Fruit fly (Drosophila melanogaster) whole organism, embryonic: Measurements from ENCODE around the gene htk.

Experiments
- Asciz ChIP-seq: fragments of 200-800 bp; sonication (Bioruptor generic); optimal IDR thresholded peaks from 2 replicates; lab custom pipeline; 2017; ENCODE audit warnings: missing biosample characterization, mild to moderate bottlenecking, missing genetic modification characterization, missing genetic modification reagents
- Atf6 ChIP-seq: fragments of 200-800 bp; sonication (Bioruptor generic); IDR thresholded peaks from 2 replicates; pipeline ENCODE4 v1.3.6; 2022; ENCODE audit warnings: missing biosample characterization, missing genetic modification characterization
- C15 ChIP-seq: fragments of 200-800 bp; sonication (Bioruptor generic); IDR thresholded peaks from 3 replicates; pipeline ENCODE4 v1.3.6; 2022; ENCODE audit warnings: missing biosample characterization, missing genetic modification characterization
- CG11696 ChIP-seq: fragments of 200-800 bp; sonication (Bioruptor generic); IDR thresholded peaks from 2 replicates; pipeline ENCODE4 v1.3.6; 2022; ENCODE audit warnings: missing biosample characterization, missing genetic modification characterization
- CG12071 ChIP-seq: fragments of 200-800 bp; sonication (Bioruptor generic); optimal IDR thresholded peaks from 3 replicates; lab custom pipeline; 2018; ENCODE audit warnings: missing biosample characterization, mild to moderate bottlenecking, missing genetic modification characterization
- CG12299 ChIP-seq: fragments of 200-800 bp; sonication (Bioruptor generic); optimal IDR thresholded peaks from 2 replicates; lab custom pipeline; 2018; ENCODE audit warnings: missing biosample characterization, mild to moderate bottlenecking, missing genetic modification characterization
- CG13123 ChIP-seq: fragments of 200-800 bp; sonication (Bioruptor generic); optimal IDR thresholded peaks from 2 replicates; lab custom pipeline; 2016; ENCODE audit warnings: missing biosample characterization, missing genetic modification characterization
- CG13624 ChIP-seq: fragments of 200-800 bp; sonication (Bioruptor generic); optimal IDR thresholded peaks from 2 replicates; lab custom pipeline; 2016; ENCODE audit warnings: missing biosample characterization, missing genetic modification characterization
- CG15269 ChIP-seq: fragments of 200-800 bp; sonication (Bioruptor generic); optimal IDR thresholded peaks from 2 replicates; lab custom pipeline; 2018; ENCODE audit warnings: missing biosample characterization, mild to moderate bottlenecking, missing genetic modification characterization, moderate library complexity
- CG1529 ChIP-seq: fragments of 200-800 bp; sonication (Bioruptor generic); optimal IDR thresholded peaks from 3 replicates; lab custom pipeline; 2018; ENCODE audit warnings: missing biosample characterization, missing genetic modification characterization
- CG15696 ChIP-seq: fragments of 200-800 bp; sonication (Bioruptor generic); optimal IDR thresholded peaks from 2 replicates; lab custom pipeline; 2019; ENCODE audit warnings: missing biosample characterization, mild to moderate bottlenecking, missing genetic modification characterization, moderate library complexity
- CG17186 ChIP-seq: fragments of 200-800 bp; sonication (Bioruptor generic); optimal IDR thresholded peaks from 3 replicates; lab custom pipeline; 2017; ENCODE audit warnings: missing biosample characterization, missing genetic modification reagents, missing genetic modification characterization
- CG17328 ChIP-seq: fragments of 200-800 bp; sonication (Bioruptor generic); IDR thresholded peaks from 2 replicates; pipeline ENCODE4 v1.3.6; 2022; ENCODE audit warnings: missing biosample characterization, missing genetic modification characterization
- CG2129 ChIP-seq: fragments of 200-800 bp; sonication (Bioruptor generic); IDR thresholded peaks from 2 replicates; pipeline ENCODE4 v1.3.6; 2022; ENCODE audit warnings: missing biosample characterization, missing genetic modification characterization; ENCODE audit not compliant: partially characterized antibody
- CG31224 ChIP-seq: fragments of 200-800 bp; sonication (Bioruptor generic); IDR thresholded peaks from 2 replicates; pipeline ENCODE4 v1.3.6; 2022; ENCODE audit warnings: missing biosample characterization, missing genetic modification characterization
- CG32772 ChIP-seq: fragments of 200-800 bp; sonication (Bioruptor generic); IDR thresholded peaks from 2 replicates; pipeline ENCODE4 v1.3.6; 2022; ENCODE audit warnings: missing biosample characterization, missing genetic modification characterization
- CG34376 ChIP-seq: fragments of 200-800 bp; sonication (Bioruptor generic); optimal IDR thresholded peaks from 2 replicates; lab custom pipeline; 2018; ENCODE audit warnings: missing biosample characterization, mild to moderate bottlenecking, missing genetic modification characterization
- CG3847 ChIP-seq: fragments of 200-800 bp; sonication (Bioruptor generic); IDR thresholded peaks from 2 replicates; pipeline ENCODE4 v1.3.6; 2022; ENCODE audit warnings: missing biosample characterization, missing genetic modification characterization
- CG4328 ChIP-seq: fragments of 200-800 bp; sonication (Bioruptor generic); optimal IDR thresholded peaks from 3 replicates; lab custom pipeline; 2017; ENCODE audit warnings: missing biosample characterization, missing genetic modification reagents, missing genetic modification characterization
- CG7928 ChIP-seq: fragments of 200-800 bp; sonication (Bioruptor generic); optimal IDR thresholded peaks from 2 replicates; lab custom pipeline; 2017; ENCODE audit warnings: missing biosample characterization, mild to moderate bottlenecking, missing genetic modification characterization
- CG7963 ChIP-seq: fragments of 200-800 bp; sonication (Bioruptor generic); IDR thresholded peaks from 3 replicates; pipeline ENCODE4 v1.3.6; 2022; ENCODE audit warnings: missing biosample characterization, missing genetic modification characterization; ENCODE audit not compliant: partially characterized antibody
- Dek ChIP-seq: fragments of 200-800 bp; sonication (Bioruptor generic); optimal IDR thresholded peaks from 3 replicates; lab custom pipeline; 2019; ENCODE audit warnings: missing biosample characterization, mild to moderate bottlenecking, missing genetic modification characterization, moderate library complexity
- E2f2 ChIP-seq: fragments of 200-800 bp; sonication (Bioruptor generic); IDR thresholded peaks from 2 replicates; pipeline ENCODE4 v1.3.6; 2022; ENCODE audit warnings: missing biosample characterization, missing genetic modification characterization
- ERR ChIP-seq: fragments of 200-800 bp; sonication (Bioruptor generic); optimal IDR thresholded peaks from 2 replicates; lab custom pipeline; 2016; ENCODE audit warnings: missing biosample characterization, missing genetic modification characterization
- Gsc ChIP-seq: fragments of 200-800 bp; sonication (Bioruptor generic); IDR thresholded peaks from 2 replicates; pipeline ENCODE4 v1.3.6; 2022; ENCODE audit warnings: missing biosample characterization, missing genetic modification characterization
- Hr39 ChIP-seq: fragments of >200 bp; optimal IDR thresholded peaks from 2 replicates; lab custom pipeline; 2017
- Lhr ChIP-seq: fragments of 200-800 bp; sonication (Bioruptor generic); optimal IDR thresholded peaks from 3 replicates; lab custom pipeline; 2017; ENCODE audit warnings: mild to moderate bottlenecking, missing biosample characterization, missing genetic modification reagents, missing genetic modification characterization
- Lim3 ChIP-seq: fragments of 200-800 bp; sonication (Bioruptor generic); IDR thresholded peaks from 2 replicates; pipeline ENCODE4 v1.3.6; 2022; ENCODE audit warnings: missing biosample characterization, missing genetic modification characterization
- Lpt ChIP-seq: fragments of >200 bp; optimal IDR thresholded peaks from 2 replicates; lab custom pipeline; 2018; ENCODE audit warnings: missing biosample characterization, missing genetic modification characterization
- Nf-YB ChIP-seq: fragments of 200-800 bp; sonication (Bioruptor generic); optimal IDR thresholded peaks from 3 replicates; lab custom pipeline; 2019; ENCODE audit warnings: missing biosample characterization, mild to moderate bottlenecking, missing genetic modification characterization, moderate library complexity
- Oli ChIP-seq: fragments of 200-800 bp; sonication (Bioruptor generic); optimal IDR thresholded peaks from 2 replicates; lab custom pipeline; 2018; ENCODE audit warnings: missing biosample characterization, mild to moderate bottlenecking, missing genetic modification characterization, moderate library complexity
- Vsx1 ChIP-seq: fragments of 200-800 bp; sonication (Bioruptor generic); optimal IDR thresholded peaks from 2 replicates; lab custom pipeline; 2017; ENCODE audit warnings: missing biosample characterization, mild to moderate bottlenecking, missing genetic modification characterization, missing genetic modification reagents
- cad ChIP-seq: fragments of >200 bp; optimal IDR thresholded peaks from 2 replicates; lab custom pipeline; 2017; ENCODE audit warnings: missing biosample characterization, missing genetic modification characterization
- cato ChIP-seq: fragments of 200-800 bp; sonication (Bioruptor generic); optimal IDR thresholded peaks from 2 replicates; lab custom pipeline; 2016; ENCODE audit warnings: missing biosample characterization, missing genetic modification characterization, borderline replicate concordance
- chinmo ChIP-seq: fragments of 200-800 bp; sonication (Bioruptor generic); IDR thresholded peaks from 4 replicates; pipeline ENCODE4 v1.3.6; 2022; ENCODE audit warnings: missing biosample characterization, missing genetic modification characterization; ENCODE audit not compliant: partially characterized antibody
- crp ChIP-seq, 2 experiments: fragments of 200-800 bp; sonication (Bioruptor generic); optimal IDR thresholded peaks; 2 replicates in 1 of 2; 3 replicates in 1 of 2; lab custom pipeline; 2017; ENCODE audit warnings: missing biosample characterization in 2 of 2, missing genetic modification characterization in 2 of 2, mild to moderate bottlenecking in 1 of 2, moderate library complexity in 1 of 2
- dati ChIP-seq: fragments of 200-800 bp; sonication (Bioruptor generic); IDR thresholded peaks from 2 replicates; pipeline ENCODE4 v1.3.6; 2022; ENCODE audit warnings: missing biosample characterization, missing genetic modification characterization
- exex ChIP-seq: fragments of 200-800 bp; sonication (Bioruptor generic); optimal IDR thresholded peaks from 4 replicates; lab custom pipeline; 2018; ENCODE audit warnings: missing biosample characterization, mild to moderate bottlenecking, missing genetic modification characterization, moderate library complexity
- lbe ChIP-seq: fragments of 200-800 bp; sonication (Bioruptor generic); optimal IDR thresholded peaks from 2 replicates; lab custom pipeline; 2016; ENCODE audit warnings: missing biosample characterization, mild to moderate bottlenecking, missing genetic modification characterization
- maf-S ChIP-seq: fragments of 200-800 bp; sonication (Bioruptor generic); optimal IDR thresholded peaks from 2 replicates; lab custom pipeline; 2016; ENCODE audit warnings: missing biosample characterization, missing genetic modification characterization
- nerfin-1 ChIP-seq: fragments of 200-800 bp; sonication (Bioruptor generic); optimal IDR thresholded peaks from 3 replicates; lab custom pipeline; 2019; ENCODE audit warnings: missing biosample characterization, mild to moderate bottlenecking, missing genetic modification characterization, moderate library complexity
- pho ChIP-seq: fragments of 200-800 bp; sonication (Bioruptor generic); optimal IDR thresholded peaks from 2 replicates; lab custom pipeline; 2016; ENCODE audit warnings: missing biosample characterization, missing genetic modification characterization
- pzg ChIP-seq: fragments of 200-800 bp; sonication (Bioruptor generic); optimal IDR thresholded peaks from 3 replicates; lab custom pipeline; 2018; ENCODE audit warnings: missing biosample characterization, mild to moderate bottlenecking, missing genetic modification characterization, moderate library complexity
- sens ChIP-seq: fragments of 200-800 bp; sonication (Bioruptor generic); peaks from one replicate; lab custom pipeline; 2016; ENCODE audit warnings: missing biosample characterization, missing genetic modification characterization
- sqz ChIP-seq: fragments of 200-800 bp; sonication (Bioruptor generic); optimal IDR thresholded peaks from 3 replicates; lab custom pipeline; 2018; ENCODE audit warnings: missing biosample characterization, mild to moderate bottlenecking, missing genetic modification characterization
- ssp ChIP-seq: fragments of 200-800 bp; sonication (Bioruptor generic); IDR thresholded peaks from 2 replicates; pipeline ENCODE4 v1.3.6; 2022; ENCODE audit warnings: missing biosample characterization, missing genetic modification characterization
- tap ChIP-seq: fragments of 200-800 bp; optimal IDR thresholded peaks from 3 replicates; lab custom pipeline; 2019; ENCODE audit warnings: missing biosample characterization, mild to moderate bottlenecking, missing genetic modification characterization, moderate library complexity
- trem ChIP-seq: fragments of 200-800 bp; optimal IDR thresholded peaks from 3 replicates; lab custom pipeline; 2019; ENCODE audit warnings: missing biosample characterization, mild to moderate bottlenecking, missing genetic modification characterization, moderate library complexity
- wek ChIP-seq: fragments of 200-800 bp; sonication (Bioruptor generic); optimal IDR thresholded peaks from 3 replicates; lab custom pipeline; 2018; ENCODE audit warnings: missing biosample characterization, mild to moderate bottlenecking, missing genetic modification characterization, moderate library complexity
- zen2 ChIP-seq: fragments of 200-800 bp; sonication (Bioruptor generic); IDR thresholded peaks from 3 replicates; pipeline ENCODE4 v1.3.6; 2022; ENCODE audit warnings: missing biosample characterization, missing genetic modification characterization; ENCODE audit not compliant: partially characterized antibody

htk gene

DNA sequence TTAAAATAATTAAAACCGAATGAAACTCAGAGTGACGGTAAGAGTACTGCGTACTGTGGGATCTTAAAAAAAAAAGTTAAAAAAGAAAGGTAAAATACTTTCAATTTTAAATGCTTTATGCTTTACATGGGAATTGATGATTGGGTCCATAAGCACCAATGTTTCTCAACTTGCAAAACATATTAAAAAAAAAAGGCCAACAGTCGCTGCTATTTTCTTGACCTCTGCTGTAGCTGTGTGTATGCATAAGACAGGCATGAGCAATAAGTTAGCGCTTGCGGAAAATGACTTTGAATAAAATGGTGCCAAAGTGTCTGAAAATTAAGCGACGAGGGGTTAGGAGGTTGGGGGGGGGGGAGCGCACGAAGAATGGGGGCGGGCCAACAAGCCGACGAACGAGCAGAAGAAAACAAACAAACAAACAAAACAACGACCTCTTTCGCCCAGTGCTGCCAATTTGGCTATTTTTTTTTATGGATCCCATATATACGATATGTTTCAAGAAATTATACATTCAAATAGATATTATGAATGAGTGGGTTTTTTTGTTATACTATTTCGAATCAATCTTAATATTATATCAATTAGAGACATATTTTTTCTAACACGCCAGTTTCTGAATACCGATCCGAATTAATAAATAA is 26.1 kb downstream of the htk start (continued):
- TF ChIP-seq CG12071 (peak; percentile 29), nerfin-1 (tag; lab: Kevin White, UChicago) (peak; percentile 19), CG7963 (GFP tag; lab: Robert Waterston, UW) (no peak), Dek (peak; percentile 33), Asciz (GFP tag; lab: Kevin White, UChicago) (peak; percentile 22), Vsx1 (GFP tag; lab: Kevin White, UChicago) (no peak), CG3847 (GFP tag; lab: Robert Waterston, UW) (0 out of 2 replicates have a peak, but pooled peaks have one; percentile 21), sqz (GFP tag; lab: Kevin White, UChicago) (peak; percentile 23), Nf-YB (GFP tag; lab: Kevin White, UChicago) (no peak), trem (no peak), zen2 (no peak), cad (GFP tag; lab: Kevin White, UChicago) (no peak), E2f2 (GFP tag; lab: Robert Waterston, UW) (peak; percentile 40; the same call in 1 of the 2 replicates), Lhr (GFP tag; lab: Kevin White, UChicago) (no peak), crp (GFP tag; optimal IDR thresholded peaks at IDR 0.05; lab: Kevin White, UChicago) (no peak), exex (tag; lab: Kevin White, UChicago) (no peak), dati (GFP tag; lab: Robert Waterston, UW) (no peak), CG4328 (GFP tag; lab: Kevin White, UChicago) (no peak), pho (no peak), Hr39 (lab: Kevin White, UChicago) (no peak), CG13624 (GFP tag; lab: Kevin White, UChicago) (peak; percentile 41), CG17328 (GFP tag; lab: Robert Waterston, UW) (peak; percentile 50; the same call in 1 of the 2 replicates), Atf6 (GFP tag; lab: Robert Waterston, UW) (peak; percentile 30; the same call in 1 of the 2 replicates), Oli (tag; lab: Kevin White, UChicago) (peak; percentile 55), pzg (GFP tag; lab: Kevin White, UChicago) (no peak), CG15269 (tag; lab: Kevin White, UChicago) (peak; percentile 65), CG1529 (no peak), CG17186 (GFP tag; lab: Kevin White, UChicago) (no peak), CG2129 (GFP tag; lab: Robert Waterston, UW) (no peak), cato (GFP tag; lab: Kevin White, UChicago) (no peak), lbe (GFP tag; lab: Kevin White, UChicago) (peak; percentile 30), CG15696 (tag; lab: Kevin White, UChicago) (peak; percentile 13), CG13123 (GFP tag; lab: Kevin White, UChicago) (no peak), wek (GFP tag; lab: Kevin White, UChicago) (no peak), C15 (GFP tag; lab: Robert Waterston, UW) (no peak), chinmo (no peak), CG11696 (GFP tag; lab: Robert Waterston, UW) (peak; percentile 95), CG7928 (GFP tag; lab: Kevin White, UChicago) (no peak), Gsc (no peak), CG34376 (no peak), CG31224 (0 out of 2 replicates have a peak, but pooled peaks have one; percentile 17), Lpt (GFP tag; lab: Kevin White, UChicago) (no peak), CG32772 (GFP tag; lab: Robert Waterston, UW) (0 out of 2 replicates have a peak, but pooled peaks have one; percentile 17), maf-S (GFP tag; lab: Kevin White, UChicago) (no peak), tap (no peak), ERR (GFP tag; lab: Kevin White, UChicago) (no peak), CG12299 (tag; lab: Kevin White, UChicago) (no peak), sens (GFP tag; lab: Kevin White, UChicago) (peak; percentile 93), ssp (0 out of 2 replicates have a peak, but pooled peaks have one; percentile 28), Lim3 (GFP tag; lab: Robert Waterston, UW) (no peak)
